Fruit fly (Drosophila melanogaster): ENCODE results near the gene PNUTS.

The PNUTS gene

dm6 chr2L:842873-843272 lies 27.4 kb upstream of the PNUTS start:
- TF ChIP-seq ttk (optimal IDR thresholded peaks at IDR 0.05) (no peak), Sin3A (optimal IDR thresholded peaks at IDR 0.05) (no peak), h (optimal IDR thresholded peaks at IDR 0.05) (no peak), Myc (optimal IDR thresholded peaks at IDR 0.05) (no peak), psq (optimal IDR thresholded peaks at IDR 0.05) (no peak), insv (optimal IDR thresholded peaks at IDR 0.05) (no peak)

dm6 chr2L:843301-843700 lies 27.0 kb upstream of the PNUTS start:
- TF ChIP-seq h (optimal IDR thresholded peaks at IDR 0.05) (no peak), Myc (optimal IDR thresholded peaks at IDR 0.05) (no peak), insv (optimal IDR thresholded peaks at IDR 0.05) (no peak), ttk (optimal IDR thresholded peaks at IDR 0.05) (no peak), Sin3A (optimal IDR thresholded peaks at IDR 0.05) (no peak), psq (optimal IDR thresholded peaks at IDR 0.05) (no peak)

dm6 chr2L:843850-844791 lies 26.1 kb upstream of the PNUTS start:
- TF ChIP-seq Sin3A (optimal IDR thresholded peaks at IDR 0.05) (no peak), ttk (optimal IDR thresholded peaks at IDR 0.05) (no peak), Myc (optimal IDR thresholded peaks at IDR 0.05) (no peak), h (optimal IDR thresholded peaks at IDR 0.05) (no peak), insv (optimal IDR thresholded peaks at IDR 0.05) (no peak), psq (optimal IDR thresholded peaks at IDR 0.05) (no peak)

- TF ChIP-seq insv (optimal IDR thresholded peaks at IDR 0.05) (no peak), h (optimal IDR thresholded peaks at IDR 0.05) (no peak), psq (optimal IDR thresholded peaks at IDR 0.05) (no peak), Myc (optimal IDR thresholded peaks at IDR 0.05) (no peak), ttk (optimal IDR thresholded peaks at IDR 0.05) (no peak), Sin3A (optimal IDR thresholded peaks at IDR 0.05) (no peak)
Measured at dm6 chr2L:845341-846004, 24.8 kb upstream of the PNUTS start.

- TF ChIP-seq psq (optimal IDR thresholded peaks at IDR 0.05) (no peak), Sin3A (optimal IDR thresholded peaks at IDR 0.05) (no peak), Myc (optimal IDR thresholded peaks at IDR 0.05) (no peak), ttk (optimal IDR thresholded peaks at IDR 0.05) (no peak), h (optimal IDR thresholded peaks at IDR 0.05) (no peak), insv (optimal IDR thresholded peaks at IDR 0.05) (no peak)
Measured at dm6 chr2L:846167-846868, 23.9 kb upstream of the PNUTS start.

dm6 chr2L:847189-847987 lies 22.9 kb upstream of the PNUTS start:
- TF ChIP-seq Myc (optimal IDR thresholded peaks at IDR 0.05) (no peak), h (optimal IDR thresholded peaks at IDR 0.05) (no peak), Sin3A (optimal IDR thresholded peaks at IDR 0.05) (no peak), insv (optimal IDR thresholded peaks at IDR 0.05) (no peak), ttk (optimal IDR thresholded peaks at IDR 0.05) (no peak), psq (optimal IDR thresholded peaks at IDR 0.05) (no peak)

dm6 chr2L:847988-848622 lies 22.2 kb upstream of the PNUTS start:
- no peak for TF ChIP-seq Myc (optimal IDR thresholded peaks at IDR 0.05)
- no peak for TF ChIP-seq ttk (optimal IDR thresholded peaks at IDR 0.05)
- no peak for TF ChIP-seq insv (optimal IDR thresholded peaks at IDR 0.05)
- no peak for TF ChIP-seq h (optimal IDR thresholded peaks at IDR 0.05)
- TF ChIP-seq psq (optimal IDR thresholded peaks at IDR 0.05), result no peak
- no peak for TF ChIP-seq Sin3A (optimal IDR thresholded peaks at IDR 0.05)

dm6 chr2L:849138-849744 lies 21.0 kb upstream of the PNUTS start:
- TF ChIP-seq Sin3A (optimal IDR thresholded peaks at IDR 0.05) (no peak), insv (optimal IDR thresholded peaks at IDR 0.05) (no peak), psq (optimal IDR thresholded peaks at IDR 0.05) (no peak)

- no peak for TF ChIP-seq Sin3A (optimal IDR thresholded peaks at IDR 0.05)
- TF ChIP-seq Myc (optimal IDR thresholded peaks at IDR 0.05), result no peak
- TF ChIP-seq ttk (optimal IDR thresholded peaks at IDR 0.05), result peak; percentile 97
- TF ChIP-seq insv (optimal IDR thresholded peaks at IDR 0.05), result no peak
- no peak for TF ChIP-seq h (optimal IDR thresholded peaks at IDR 0.05)
Measured at dm6 chr2L:849787-850512, 20.3 kb upstream of the PNUTS start.

dm6 chr2L:850727-851257 lies 19.5 kb upstream of the PNUTS start, which contains the start of gene drongo:
TSS of gene drongo (minus strand) at chr2L:851071.
- no peak for TF ChIP-seq Myc (optimal IDR thresholded peaks at IDR 0.05)
- no peak for TF ChIP-seq Sin3A (optimal IDR thresholded peaks at IDR 0.05)
- TF ChIP-seq psq (optimal IDR thresholded peaks at IDR 0.05), result no peak
- no peak for TF ChIP-seq insv (optimal IDR thresholded peaks at IDR 0.05)
- no peak for TF ChIP-seq h (optimal IDR thresholded peaks at IDR 0.05)
- no peak for TF ChIP-seq ttk (optimal IDR thresholded peaks at IDR 0.05)
